Fruit fly (Drosophila melanogaster) whole organism, embryonic: Measurements from ENCODE around the gene MtnE.
A peak's percentile ranks its signal among the peaks of the same experiment; 100 is the strongest.

Source experiments
- C15 ChIP-seq: fragments of 200-800 bp; sonication (Bioruptor generic); IDR thresholded peaks from 3 replicates; pipeline ENCODE4 v1.3.6; 2022; ENCODE audit warnings: missing biosample characterization, missing genetic modification characterization
- CG10543 ChIP-seq: fragments of 200-800 bp; sonication (Bioruptor generic); optimal IDR thresholded peaks from 3 replicates; lab custom pipeline; 2017; ENCODE audit warnings: missing biosample characterization, mild to moderate bottlenecking, missing genetic modification characterization, moderate library complexity
- CG11695 ChIP-seq: fragments of 200-800 bp; sonication (Bioruptor generic); IDR thresholded peaks from 3 replicates; pipeline ENCODE4 v1.3.6; 2022; ENCODE audit warnings: missing biosample characterization, missing genetic modification characterization
- CG12219 ChIP-seq: fragments of 200-800 bp; sonication (Bioruptor generic); optimal IDR thresholded peaks from 3 replicates; lab custom pipeline; 2018; ENCODE audit warnings: missing biosample characterization, mild to moderate bottlenecking, missing genetic modification characterization
- CG12391 ChIP-seq: fragments of 200-800 bp; sonication (Bioruptor generic); optimal IDR thresholded peaks from 3 replicates; lab custom pipeline; 2018; ENCODE audit warnings: missing biosample characterization, mild to moderate bottlenecking, missing genetic modification characterization, moderate library complexity
- CG12769 ChIP-seq: fragments of 200-800 bp; sonication (Bioruptor generic); optimal IDR thresholded peaks from 2 replicates; lab custom pipeline; 2019; ENCODE audit warnings: missing biosample characterization, mild to moderate bottlenecking, missing genetic modification characterization, moderate library complexity
- CG13287 ChIP-seq: fragments of 200-800 bp; sonication (Bioruptor generic); IDR thresholded peaks from 2 replicates; pipeline ENCODE4 v1.3.6; 2022; ENCODE audit warnings: missing biosample characterization, missing genetic modification characterization; ENCODE audit not compliant: partially characterized antibody
- CG13624 ChIP-seq: fragments of 200-800 bp; sonication (Bioruptor generic); optimal IDR thresholded peaks from 2 replicates; lab custom pipeline; 2016; ENCODE audit warnings: missing biosample characterization, missing genetic modification characterization
- CG2202 ChIP-seq: fragments of 200-800 bp; sonication (Bioruptor generic); optimal IDR thresholded peaks from 2 replicates; lab custom pipeline; 2018; ENCODE audit warnings: missing biosample characterization, mild to moderate bottlenecking, missing genetic modification characterization
- CG31441 ChIP-seq: fragments of 200-800 bp; sonication (Bioruptor generic); IDR thresholded peaks from 2 replicates; pipeline ENCODE4 v1.3.6; 2022; ENCODE audit warnings: missing biosample characterization, missing genetic modification characterization
- CG4424 ChIP-seq: fragments of 200-800 bp; sonication (Bioruptor generic); optimal IDR thresholded peaks from 3 replicates; lab custom pipeline; 2016; ENCODE audit warnings: missing biosample characterization, missing genetic modification characterization
- CG6175 ChIP-seq: fragments of 200-800 bp; sonication (Bioruptor generic); IDR thresholded peaks from 3 replicates; pipeline ENCODE4 v1.3.6; 2022; ENCODE audit warnings: missing biosample characterization, missing genetic modification characterization
- CG6813 ChIP-seq: fragments of 200-800 bp; sonication (Bioruptor generic); optimal IDR thresholded peaks from 2 replicates; lab custom pipeline; 2017; ENCODE audit warnings: missing biosample characterization, missing genetic modification characterization, mild to moderate bottlenecking, moderate library complexity, missing genetic modification reagents
- CG7745 ChIP-seq: fragments of 200-800 bp; sonication (Bioruptor generic); optimal IDR thresholded peaks from 2 replicates; lab custom pipeline; 2018; ENCODE audit warnings: missing biosample characterization, mild to moderate bottlenecking, missing genetic modification characterization, moderate library complexity
- CG9797 ChIP-seq: fragments of 200-800 bp; sonication (Bioruptor generic); optimal IDR thresholded peaks from 3 replicates; lab custom pipeline; 2018; ENCODE audit warnings: missing biosample characterization, mild to moderate bottlenecking, missing genetic modification characterization
- CoRest ChIP-seq: fragments of 200-800 bp; sonication (Bioruptor generic); optimal IDR thresholded peaks from 3 replicates; lab custom pipeline; 2018; ENCODE audit warnings: missing biosample characterization, mild to moderate bottlenecking, missing genetic modification characterization, moderate library complexity
- Dll ChIP-seq: fragments of 200-800 bp; sonication (Bioruptor generic); IDR thresholded peaks from 4 replicates; pipeline ENCODE4 v1.3.6; 2022; ENCODE audit warnings: missing biosample characterization, missing genetic modification characterization; ENCODE audit not compliant: partially characterized antibody
- Eip74EF ChIP-seq, 2 experiments: fragments of 200-800 bp in 1 of 2; fragments of >200 bp in 1 of 2; sonication (Bioruptor generic) in 1 of 2; optimal IDR thresholded peaks; 2 replicates each; lab custom pipeline; 2017 to 2019; ENCODE audit warnings: missing biosample characterization in 2 of 2, missing genetic modification characterization in 2 of 2, mild to moderate bottlenecking in 1 of 2, moderate library complexity in 1 of 2
- HLH4C ChIP-seq: fragments of 200-800 bp; sonication (Bioruptor generic); IDR thresholded peaks from 3 replicates; pipeline ENCODE4 v1.3.6; 2022; ENCODE audit warnings: missing biosample characterization, missing genetic modification characterization; ENCODE audit not compliant: partially characterized antibody
- Hr78 ChIP-seq, 2 experiments: fragments of 200-800 bp in 1 of 2; fragments of >200 bp in 1 of 2; sonication (Bioruptor generic) in 1 of 2; optimal IDR thresholded peaks; 2 replicates each; lab custom pipeline; 2017 to 2019; ENCODE audit warnings: missing biosample characterization in 2 of 2, missing genetic modification characterization in 2 of 2, mild to moderate bottlenecking in 1 of 2, moderate library complexity in 1 of 2
- Jarid2 ChIP-seq: fragments of 200-800 bp; sonication (Bioruptor generic); optimal IDR thresholded peaks from 3 replicates; lab custom pipeline; 2017; ENCODE audit warnings: mild to moderate bottlenecking, missing biosample characterization, missing genetic modification reagents, missing genetic modification characterization
- Meics ChIP-seq: fragments of 200-800 bp; sonication (Bioruptor generic); optimal IDR thresholded peaks from 2 replicates; lab custom pipeline; 2017; ENCODE audit warnings: missing biosample characterization, mild to moderate bottlenecking, missing genetic modification characterization
- Nf-YC ChIP-seq: fragments of 200-800 bp; optimal IDR thresholded peaks from 3 replicates; lab custom pipeline; 2019; ENCODE audit warnings: missing biosample characterization, mild to moderate bottlenecking, missing genetic modification characterization, moderate library complexity
- Rfx ChIP-seq: fragments of 200-800 bp; sonication (Bioruptor generic); IDR thresholded peaks from 2 replicates; pipeline ENCODE4 v1.3.6; 2022; ENCODE audit warnings: missing biosample characterization, missing genetic modification characterization
- al ChIP-seq: fragments of 200-800 bp; sonication (Bioruptor generic); IDR thresholded peaks from 2 replicates; pipeline ENCODE4 v1.3.6; 2022; ENCODE audit warnings: missing biosample characterization, missing genetic modification characterization
- ash1 ChIP-seq: fragments of 200-800 bp; sonication (Bioruptor generic); optimal IDR thresholded peaks from 2 replicates; lab custom pipeline; 2018; ENCODE audit warnings: missing biosample characterization, mild to moderate bottlenecking, missing genetic modification characterization
- bigmax ChIP-seq: fragments of 200-800 bp; sonication (Bioruptor generic); optimal IDR thresholded peaks from 2 replicates; lab custom pipeline; 2018; ENCODE audit warnings: missing biosample characterization, mild to moderate bottlenecking, missing genetic modification characterization
- btn ChIP-seq: fragments of 200-800 bp; sonication (Bioruptor generic); optimal IDR thresholded peaks from 2 replicates; lab custom pipeline; 2016; ENCODE audit warnings: missing biosample characterization, missing genetic modification characterization
- cato ChIP-seq: fragments of 200-800 bp; sonication (Bioruptor generic); optimal IDR thresholded peaks from 2 replicates; lab custom pipeline; 2016; ENCODE audit warnings: missing biosample characterization, missing genetic modification characterization, borderline replicate concordance
- ci ChIP-seq: fragments of 200-800 bp; sonication (Bioruptor generic); IDR thresholded peaks from 3 replicates; pipeline ENCODE4 v1.3.6; 2022; ENCODE audit warnings: missing biosample characterization, missing genetic modification characterization
- dimm ChIP-seq: fragments of 200-800 bp; sonication (Bioruptor generic); IDR thresholded peaks from 2 replicates; pipeline ENCODE4 v1.3.6; 2022; ENCODE audit warnings: missing biosample characterization, missing genetic modification characterization
- dysf ChIP-seq: fragments of 200-800 bp; sonication (Bioruptor generic); IDR thresholded peaks from 3 replicates; pipeline ENCODE4 v1.3.6; 2022; ENCODE audit warnings: missing biosample characterization, missing genetic modification characterization
- fu2 ChIP-seq: fragments of 200-800 bp; sonication (Bioruptor generic); optimal IDR thresholded peaks from 2 replicates; lab custom pipeline; 2016; ENCODE audit warnings: missing biosample characterization, missing genetic modification characterization
- ham ChIP-seq: fragments of 200-800 bp; sonication (Bioruptor generic); IDR thresholded peaks from 2 replicates; pipeline ENCODE4 v1.3.6; 2022; ENCODE audit warnings: missing biosample characterization, missing genetic modification characterization
- jing ChIP-seq: fragments of 200-800 bp; sonication (Bioruptor generic); optimal IDR thresholded peaks from 2 replicates; lab custom pipeline; 2018; ENCODE audit warnings: missing biosample characterization, mild to moderate bottlenecking, missing genetic modification characterization
- kni ChIP-seq: fragments of 200-800 bp; sonication (Bioruptor generic); optimal IDR thresholded peaks from 3 replicates; lab custom pipeline; 2017; ENCODE audit warnings: mild to moderate bottlenecking, missing biosample characterization, missing genetic modification reagents, missing genetic modification characterization
- odd ChIP-seq: fragments of 200-800 bp; sonication (Bioruptor generic); optimal IDR thresholded peaks from 2 replicates; lab custom pipeline; 2017; ENCODE audit warnings: missing biosample characterization, mild to moderate bottlenecking, missing genetic modification characterization
- pros ChIP-seq: fragments of 200-800 bp; sonication (Bioruptor generic); optimal IDR thresholded peaks from 3 replicates; lab custom pipeline; 2019; ENCODE audit warnings: missing biosample characterization, mild to moderate bottlenecking, missing genetic modification characterization, moderate library complexity
- repo ChIP-seq: fragments of 200-800 bp; sonication (Bioruptor generic); optimal IDR thresholded peaks from 2 replicates; lab custom pipeline; 2016; ENCODE audit warnings: missing biosample characterization, missing genetic modification characterization
- run ChIP-seq: fragments of 200-800 bp; sonication (Bioruptor generic); optimal IDR thresholded peaks from 3 replicates; lab custom pipeline; 2018; ENCODE audit warnings: missing biosample characterization, mild to moderate bottlenecking, missing genetic modification characterization
- sna ChIP-seq: fragments of 200-800 bp; sonication (Bioruptor generic); IDR thresholded peaks from 2 replicates; pipeline ENCODE4 v1.3.6; 2022; ENCODE audit warnings: missing biosample characterization, missing genetic modification characterization; ENCODE audit not compliant: partially characterized antibody
- tup ChIP-seq: fragments of 200-800 bp; sonication (Bioruptor generic); optimal IDR thresholded peaks from 2 replicates; lab custom pipeline; 2016; ENCODE audit warnings: missing biosample characterization, mild to moderate bottlenecking, missing genetic modification characterization, moderate library complexity
- unpg ChIP-seq: fragments of 200-800 bp; sonication (Bioruptor generic); optimal IDR thresholded peaks from 3 replicates; lab custom pipeline; 2018; ENCODE audit warnings: missing biosample characterization, mild to moderate bottlenecking, missing genetic modification characterization, moderate library complexity
- vfl ChIP-seq: fragments of 200-800 bp; sonication (Bioruptor generic); optimal IDR thresholded peaks from 2 replicates; lab custom pipeline; 2016; ENCODE audit warnings: missing biosample characterization, missing genetic modification characterization
- vnd ChIP-seq: fragments of 200-800 bp; sonication (Bioruptor generic); IDR thresholded peaks from 3 replicates; pipeline ENCODE4 v1.3.6; 2022; ENCODE audit warnings: missing biosample characterization, missing genetic modification characterization; ENCODE audit not compliant: partially characterized antibody
- zen ChIP-seq: fragments of 200-800 bp; sonication (Bioruptor generic); optimal IDR thresholded peaks from 3 replicates; lab custom pipeline; 2018; ENCODE audit warnings: missing biosample characterization, mild to moderate bottlenecking, missing genetic modification characterization, moderate library complexity
- zen2 ChIP-seq: fragments of 200-800 bp; sonication (Bioruptor generic); IDR thresholded peaks from 3 replicates; pipeline ENCODE4 v1.3.6; 2022; ENCODE audit warnings: missing biosample characterization, missing genetic modification characterization; ENCODE audit not compliant: partially characterized antibody

The MtnE gene

dm6 chr3R:20557415-20558105, 23.1 kb upstream of the MtnE start, which contains the start of the genes DPCoAC and CG5180 (continued):
- TF ChIP-seq run (tag; lab: Kevin White, UChicago) (no peak), tup (GFP tag; lab: Kevin White, UChicago) (peak; percentile 1), Jarid2 (GFP tag; lab: Kevin White, UChicago) (peak; percentile 53), Meics (GFP tag; lab: Kevin White, UChicago) (peak; percentile 37), bigmax (GFP tag; lab: Kevin White, UChicago) (peak; percentile 16), CG12219 (GFP tag; lab: Kevin White, UChicago) (peak; percentile 36), CG12769 (tag; lab: Kevin White, UChicago) (peak; percentile 75), zen (tag; lab: Kevin White, UChicago) (peak; percentile 65), ash1 (peak; percentile 71), btn (GFP tag; lab: Kevin White, UChicago) (no peak), HLH4C (GFP tag; lab: Robert Waterston, UW) (no peak), ci (GFP tag; lab: Robert Waterston, UW) (peak; percentile 76), CG2202 (tag; lab: Kevin White, UChicago) (no peak), CG6813 (GFP tag; lab: Kevin White, UChicago) (no peak), fu2 (peak; percentile 62), sna (GFP tag; lab: Robert Waterston, UW) (no peak), CG4424 (peak; percentile 39), CG13287 (GFP tag; lab: Robert Waterston, UW) (peak; percentile 52), CG13624 (GFP tag; lab: Kevin White, UChicago) (peak; percentile 41), ham (GFP tag; lab: Robert Waterston, UW) (peak; percentile 35; the same call in 1 of the 2 replicates), CoRest (tag; lab: Kevin White, UChicago) (peak; percentile 73), kni (GFP tag; lab: Kevin White, UChicago) (peak; percentile 47), CG11695 (GFP tag; lab: Robert Waterston, UW) (no peak), dysf (peak; percentile 73), repo (GFP tag; lab: Kevin White, UChicago) (peak; percentile 44), Eip74EF (GFP tag; optimal IDR thresholded peaks at IDR 0.05; lab: Kevin White, UChicago) (no peak), dimm (GFP tag; lab: Robert Waterston, UW) (0 out of 2 replicates have a peak, but pooled peaks have one; percentile 19), cato (GFP tag; lab: Kevin White, UChicago) (no peak), Nf-YC (tag; lab: Kevin White, UChicago) (peak; percentile 38), vnd (peak; percentile 44; the same call in 2 of the 3 replicates), Rfx (GFP tag; lab: Robert Waterston, UW) (peak; percentile 88), odd (GFP tag; lab: Kevin White, UChicago) (peak; percentile 32), pros (GFP tag; lab: Kevin White, UChicago) (no peak), CG12391 (tag; lab: Kevin White, UChicago) (peak; percentile 60), C15 (GFP tag; lab: Robert Waterston, UW) (no peak), CG9797 (GFP tag; lab: Kevin White, UChicago) (peak; percentile 45), unpg (peak; percentile 25), Hr78 (GFP tag; optimal IDR thresholded peaks at IDR 0.05; lab: Kevin White, UChicago) (no peak), zen2 (GFP tag; lab: Robert Waterston, UW) (0 out of 3 replicates have a peak, but pooled peaks have one; percentile 5), jing (no peak), Dll (GFP tag; lab: Robert Waterston, UW) (no peak), CG6175 (GFP tag; lab: Robert Waterston, UW) (peak; percentile 72; the same call in 2 of the 3 replicates), CG31441 (GFP tag; lab: Robert Waterston, UW) (peak; percentile 59; the same call in 1 of the 2 replicates), CG7745 (tag; lab: Kevin White, UChicago) (no peak), vfl (GFP tag; lab: Kevin White, UChicago) (peak; percentile 48), CG10543 (GFP tag; lab: Kevin White, UChicago) (peak; percentile 77), al (peak; percentile 65)
